Worm (Caenorhabditis elegans) whole organism, L4/young adult: Measurements from ENCODE around the gene col-114.

Experiments
- W03F9.2 ChIP-seq: fragments of 150-350 bp; optimal IDR thresholded peaks from 2 replicates; lab custom pipeline; 2014; ENCODE audit warnings: missing biosample characterization, missing genetic modification characterization
- dao-5 ChIP-seq: sonication (generic microtip); optimal IDR thresholded peaks from 2 replicates; lab custom pipeline; 2016; ENCODE audit warnings: missing genotype, missing genetic modification characterization, moderate library complexity, missing compliant biosample characterization
- him-1 ChIP-seq: sonication (generic microtip); optimal IDR thresholded peaks from 2 replicates; lab custom pipeline; 2016; ENCODE audit warnings: missing genotype, missing genetic modification reagents, missing genetic modification characterization, missing compliant biosample characterization

- no peak for TF ChIP-seq him-1 (tag; lab: Kevin White, UChicago)
- no peak for TF ChIP-seq dao-5
- TF ChIP-seq W03F9.2 (tag; lab: Kevin White, UChicago), result no peak
Measured at ce11 chrIV:7287474-7287873, 41.0 kb upstream of the col-114 start, which contains the start of gene F42C5.3.
